Fruit fly (Drosophila melanogaster) whole organism, prepupa: ENCODE results near the gene CG5853.
A peak's percentile ranks its signal among the peaks of the same experiment; 100 is the strongest.

Experiments
- CG16779 ChIP-seq: fragments of 200-800 bp; sonication (Bioruptor generic); optimal IDR thresholded peaks from 3 replicates; lab custom pipeline; 2017; ENCODE audit warnings: missing biosample characterization, mild to moderate bottlenecking, missing genetic modification characterization
- CG34406 ChIP-seq: fragments of 200-800 bp; sonication (Bioruptor generic); optimal IDR thresholded peaks from 3 replicates; lab custom pipeline; 2016; ENCODE audit warnings: missing biosample characterization, missing genetic modification characterization
- CG6854 ChIP-seq: fragments of 200-800 bp; sonication (Bioruptor generic); optimal IDR thresholded peaks from 2 replicates; lab custom pipeline; 2017; ENCODE audit warnings: missing biosample characterization, mild to moderate bottlenecking, missing genetic modification characterization
- CG8632 ChIP-seq: fragments of 200-800 bp; sonication (Bioruptor generic); optimal IDR thresholded peaks from 3 replicates; lab custom pipeline; 2016; ENCODE audit warnings: missing biosample characterization, missing genetic modification characterization
- dsx ChIP-seq: fragments of 200-800 bp; optimal IDR thresholded peaks from 3 replicates; lab custom pipeline; 2019; ENCODE audit warnings: missing biosample characterization, mild to moderate bottlenecking, missing genetic modification characterization, moderate library complexity; ENCODE audit not compliant: poor library complexity, severe bottlenecking
- eg ChIP-seq: fragments of 200-800 bp; sonication (Bioruptor generic); IDR thresholded peaks from 3 replicates; pipeline ENCODE4 v1.3.6; 2022; ENCODE audit warnings: missing biosample characterization, missing genetic modification characterization
- esn ChIP-seq: fragments of 200-800 bp; sonication (Bioruptor generic); optimal IDR thresholded peaks from 2 replicates; lab custom pipeline; 2016; ENCODE audit warnings: missing biosample characterization, mild to moderate bottlenecking, missing genetic modification characterization, moderate library complexity
- fkh ChIP-seq: fragments of 200-800 bp; sonication (Bioruptor generic); optimal IDR thresholded peaks from 3 replicates; lab custom pipeline; 2017; ENCODE audit warnings: missing biosample characterization, mild to moderate bottlenecking, missing genetic modification characterization, moderate library complexity
- net ChIP-seq: fragments of 200-800 bp; sonication (Bioruptor generic); optimal IDR thresholded peaks from 3 replicates; lab custom pipeline; 2016; ENCODE audit warnings: missing biosample characterization, missing genetic modification characterization

dm6 chr2L:9912570-9913260, 34.7 kb downstream of the CG5853 start, which contains the start of the genes Etl1 and Srp54:
- TF ChIP-seq esn (peak; percentile 11), CG16779 (tag; lab: Kevin White, UChicago) (no peak), eg (GFP tag; lab: Robert Waterston, UW) (no peak), fkh (GFP tag; lab: Kevin White, UChicago) (no peak), CG34406 (GFP tag; lab: Kevin White, UChicago) (no peak), CG6854 (GFP tag; lab: Kevin White, UChicago) (no peak), dsx (GFP tag; lab: Kevin White, UChicago) (no peak), CG8632 (GFP tag; lab: Kevin White, UChicago) (no peak), net (no peak)
